Worm (Caenorhabditis elegans) whole organism, L1 larva: ENCODE results near the gene F53B2.5.

Source experiments
- C16A3.4 ChIP-seq: fragments of 150-350 bp; optimal IDR thresholded peaks from 2 replicates; lab custom pipeline; 2014; ENCODE audit warnings: missing biosample characterization, missing genetic modification characterization
- F16B12.6 ChIP-seq: fragments of 150-350 bp; optimal IDR thresholded peaks from 2 replicates; lab custom pipeline; 2014; ENCODE audit warnings: missing biosample characterization, missing genetic modification characterization
- aly-2 ChIP-seq: fragments of 150-350 bp; optimal IDR thresholded peaks from 2 replicates; lab custom pipeline; 2014; ENCODE audit warnings: missing biosample characterization, missing genetic modification characterization
- blmp-1 ChIP-seq: fragments of 150-350 bp; optimal IDR thresholded peaks from 2 replicates; lab custom pipeline; 2014; ENCODE audit warnings: missing biosample characterization, missing genetic modification characterization
- ceh-8 ChIP-seq: fragments of 200-800 bp; sonication (Bioruptor generic); optimal IDR thresholded peaks from 2 replicates; lab custom pipeline; 2018; ENCODE audit warnings: mild to moderate bottlenecking, missing genetic modification characterization, moderate library complexity, missing compliant biosample characterization
- ceh-82 ChIP-seq, 3 experiments: fragments of 150-350 bp in 1 of 3; sonication (generic microtip) in 2 of 3; optimal IDR thresholded peaks; 2 replicates each; lab custom pipeline; 2014 to 2017; ENCODE audit warnings: missing biosample characterization in 3 of 3, missing genetic modification characterization in 3 of 3
- ceh-88 ChIP-seq: fragments of 200-800 bp; sonication (Bioruptor generic); IDR thresholded peaks from 2 replicates; pipeline ENCODE4 v1.3.6; 2022; ENCODE audit warnings: missing genetic modification characterization, missing compliant biosample characterization
- dpl-1 ChIP-seq, 3 experiments: fragments of 150-350 bp in 2 of 3; sonication (generic microtip) in 1 of 3; optimal IDR thresholded peaks; 2 replicates each; lab custom pipeline; 2014 to 2017; ENCODE audit warnings: missing biosample characterization in 3 of 3, missing genetic modification characterization in 3 of 3, missing genetic modification reagents in 3 of 3
- dsc-1 ChIP-seq: sonication (generic microtip); optimal IDR thresholded peaks from 2 replicates; lab custom pipeline; 2016; ENCODE audit warnings: mild to moderate bottlenecking, missing genetic modification characterization, missing compliant biosample characterization
- efl-1 ChIP-seq, 4 experiments: fragments of 150-350 bp; optimal IDR thresholded peaks in 3 of 4; peaks in 1 of 4; 1 replicate in 1 of 4; 2 replicates in 3 of 4; lab custom pipeline; 2014; ENCODE audit warnings: missing biosample characterization in 2 of 4, missing genetic modification characterization in 2 of 4, missing genetic modification reagents in 2 of 4
- efl-3 ChIP-seq: fragments of 200-800 bp; sonication (Bioruptor generic); optimal IDR thresholded peaks from 2 replicates; lab custom pipeline; 2018; ENCODE audit warnings: mild to moderate bottlenecking, missing genetic modification characterization, missing compliant biosample characterization
- egl-13 ChIP-seq: sonication (generic microtip); optimal IDR thresholded peaks from 2 replicates; lab custom pipeline; 2016; ENCODE audit warnings: missing genotype, missing genetic modification reagents, missing genetic modification characterization, missing compliant biosample characterization
- elt-3 ChIP-seq, 6 experiments: fragments of 150-350 bp in 1 of 6; sonication (generic microtip); optimal IDR thresholded peaks; 2 replicates each; lab custom pipeline; 2017 to 2018; ENCODE audit warnings: missing biosample characterization in 6 of 6, missing genetic modification characterization in 6 of 6, inconsistent platforms in 1 of 6
- ets-5 ChIP-seq: fragments of 200-800 bp; sonication (Bioruptor generic); IDR thresholded peaks from 2 replicates; pipeline ENCODE4 v1.3.6; 2022; ENCODE audit warnings: missing genetic modification characterization, missing compliant biosample characterization
- fos-1 ChIP-seq: fragments of 150-350 bp; optimal IDR thresholded peaks from 2 replicates; lab custom pipeline; 2014; ENCODE audit warnings: missing biosample characterization, missing genetic modification characterization
- hlh-17 ChIP-seq: fragments of 200-800 bp; sonication (Bioruptor generic); optimal IDR thresholded peaks from 2 replicates; lab custom pipeline; 2018; ENCODE audit warnings: missing genetic modification characterization, mild to moderate bottlenecking, missing compliant biosample characterization, moderate library complexity, borderline replicate concordance
- hlh-4 ChIP-seq: sonication (generic microtip); optimal IDR thresholded peaks from 2 replicates; lab custom pipeline; 2016; ENCODE audit warnings: mild to moderate bottlenecking, missing genetic modification characterization, missing compliant biosample characterization
- hpl-2 ChIP-seq: fragments of 150-350 bp; optimal IDR thresholded peaks from 2 replicates; lab custom pipeline; 2014; ENCODE audit warnings: missing biosample characterization, missing genetic modification reagents, missing genetic modification characterization
- irx-1 ChIP-seq: sonication (generic microtip); optimal IDR thresholded peaks from 2 replicates; lab custom pipeline; 2016; ENCODE audit warnings: missing genetic modification characterization, missing compliant biosample characterization
- isw-1 ChIP-seq: fragments of 200-800 bp; sonication (Bioruptor generic); IDR thresholded peaks from 2 replicates; pipeline ENCODE4 v1.3.6; 2022; ENCODE audit warnings: missing genetic modification characterization, missing compliant biosample characterization
- lin-13 ChIP-seq: fragments of 150-350 bp; optimal IDR thresholded peaks from 2 replicates; lab custom pipeline; 2014; ENCODE audit warnings: missing biosample characterization, missing genetic modification reagents, missing genetic modification characterization
- lin-39 ChIP-seq: fragments of 150-350 bp; optimal IDR thresholded peaks from 2 replicates; lab custom pipeline; 2014; ENCODE audit warnings: missing biosample characterization, missing genetic modification reagents, missing genetic modification characterization
- mef-2 ChIP-seq: fragments of 150-350 bp; optimal IDR thresholded peaks from 2 replicates; lab custom pipeline; 2014; ENCODE audit warnings: missing biosample characterization, missing genetic modification characterization
- nhr-11 ChIP-seq: fragments of 150-350 bp; optimal IDR thresholded peaks from 2 replicates; lab custom pipeline; 2014; ENCODE audit warnings: missing biosample characterization, missing genetic modification characterization
- nhr-12 ChIP-seq: sonication (generic microtip); optimal IDR thresholded peaks from 2 replicates; lab custom pipeline; 2017; ENCODE audit warnings: missing biosample characterization, missing genetic modification characterization
- nhr-20 ChIP-seq: sonication (generic microtip); optimal IDR thresholded peaks from 2 replicates; lab custom pipeline; 2016; ENCODE audit warnings: mild to moderate bottlenecking, missing genetic modification characterization, missing compliant biosample characterization
- nhr-237 ChIP-seq: fragments of 150-350 bp; optimal IDR thresholded peaks from 2 replicates; lab custom pipeline; 2014; ENCODE audit warnings: missing biosample characterization, missing genetic modification characterization
- nhr-28 ChIP-seq: fragments of 150-350 bp; optimal IDR thresholded peaks from 2 replicates; lab custom pipeline; 2014; ENCODE audit warnings: missing biosample characterization, missing genetic modification characterization
- nhr-47 ChIP-seq: sonication (generic microtip); optimal IDR thresholded peaks from 2 replicates; lab custom pipeline; 2016; ENCODE audit warnings: mild to moderate bottlenecking, missing genetic modification characterization, moderate library complexity, missing compliant biosample characterization
- nhr-71 ChIP-seq: sonication (generic microtip); optimal IDR thresholded peaks from 2 replicates; lab custom pipeline; 2016; ENCODE audit warnings: mild to moderate bottlenecking, missing genetic modification characterization, moderate library complexity, missing compliant biosample characterization
- nhr-77 ChIP-seq: fragments of 150-350 bp; optimal IDR thresholded peaks from 2 replicates; lab custom pipeline; 2014; ENCODE audit warnings: missing biosample characterization, missing genetic modification characterization
- nhr-84 ChIP-seq: sonication (generic microtip); optimal IDR thresholded peaks from 2 replicates; lab custom pipeline; 2017; ENCODE audit warnings: missing biosample characterization, missing genetic modification characterization
- nhr-90 ChIP-seq: sonication (generic microtip); optimal IDR thresholded peaks from 2 replicates; lab custom pipeline; 2016; ENCODE audit warnings: mild to moderate bottlenecking, missing genetic modification characterization, missing compliant biosample characterization; ENCODE audit not compliant: poor library complexity
- pax-3 ChIP-seq: fragments of 200-800 bp; sonication (Bioruptor generic); optimal IDR thresholded peaks from 2 replicates; lab custom pipeline; 2018; ENCODE audit warnings: mild to moderate bottlenecking, missing genetic modification characterization, moderate library complexity, missing compliant biosample characterization
- pqm-1 ChIP-seq: sonication (generic microtip); optimal IDR thresholded peaks from 3 replicates; lab custom pipeline; 2017; ENCODE audit warnings: missing biosample characterization, missing genetic modification characterization
- rnt-1 ChIP-seq: sonication (generic microtip); optimal IDR thresholded peaks from 2 replicates; lab custom pipeline; 2016; ENCODE audit warnings: mild to moderate bottlenecking, missing genetic modification characterization, moderate library complexity, missing compliant biosample characterization
- snu-23 ChIP-seq: sonication (generic microtip); optimal IDR thresholded peaks from 2 replicates; lab custom pipeline; 2016; ENCODE audit warnings: missing genetic modification characterization, missing compliant biosample characterization
- sox-4 ChIP-seq: sonication (generic microtip); optimal IDR thresholded peaks from 2 replicates; lab custom pipeline; 2016; ENCODE audit warnings: missing genetic modification characterization, missing compliant biosample characterization
- sptf-1 ChIP-seq: fragments of 150-350 bp; optimal IDR thresholded peaks from 2 replicates; lab custom pipeline; 2014; ENCODE audit warnings: missing biosample characterization, missing genetic modification characterization
- swsn-7 ChIP-seq: sonication (generic microtip); optimal IDR thresholded peaks from 2 replicates; lab custom pipeline; 2016; ENCODE audit warnings: missing genetic modification characterization, missing compliant biosample characterization
- tbx-2 ChIP-seq: sonication (generic microtip); optimal IDR thresholded peaks from 2 replicates; lab custom pipeline; 2016; ENCODE audit warnings: missing genetic modification characterization, missing compliant biosample characterization
- tlp-1 ChIP-seq: fragments of 150-350 bp; optimal IDR thresholded peaks from 2 replicates; lab custom pipeline; 2014; ENCODE audit warnings: missing biosample characterization, missing genetic modification characterization
- unc-130 ChIP-seq: fragments of 150-350 bp; optimal IDR thresholded peaks from 2 replicates; lab custom pipeline; 2017; ENCODE audit warnings: missing biosample characterization, missing genetic modification characterization, inconsistent platforms
- unc-86 ChIP-seq: sonication (generic microtip); optimal IDR thresholded peaks from 2 replicates; lab custom pipeline; 2016; ENCODE audit warnings: missing genetic modification characterization, missing compliant biosample characterization
- zip-4 ChIP-seq: fragments of 200-800 bp; sonication (Bioruptor generic); optimal IDR thresholded peaks from 2 replicates; lab custom pipeline; 2018; ENCODE audit warnings: mild to moderate bottlenecking, missing genetic modification characterization, moderate library complexity, missing compliant biosample characterization
- ztf-11 ChIP-seq, 2 experiments: sonication (generic microtip); optimal IDR thresholded peaks; 2 replicates each; lab custom pipeline; 2016 to 2017; ENCODE audit warnings: missing genetic modification characterization in 2 of 2, missing biosample characterization in 1 of 2, missing compliant biosample characterization in 1 of 2

Gene F53B2.5

ce11 chrIV:12558925-12559450 lies 28.0 kb upstream of the F53B2.5 start, which contains the start of the genes ZK795.2 and ZK795.3 (continued):
- TF ChIP-seq hlh-17 (GFP tag; lab: Kevin White, UChicago), result no peak
- TF ChIP-seq nhr-237 (tag; lab: Kevin White, UChicago), result peak; percentile 5
- no peak for TF ChIP-seq nhr-84 (tag; lab: Kevin White, UChicago)
- no peak for TF ChIP-seq pax-3 (tag; lab: Kevin White, UChicago)
- TF ChIP-seq isw-1 (GFP tag; lab: Robert Waterston, UW), result peak; percentile 47
- TF ChIP-seq snu-23, result peak; percentile 75
- peak; percentile 98 to 100 for TF ChIP-seq efl-1 (optimal IDR thresholded peaks at IDR 0.05; lab: Kevin White, UChicago)
- peak; percentile 99 to 100 for TF ChIP-seq efl-1 (GFP tag; optimal IDR thresholded peaks at IDR 0.05 in 1 of 2; lab: Kevin White, UChicago)
- TF ChIP-seq irx-1, result peak; percentile 56
- peak; percentile 55 for TF ChIP-seq aly-2
- TF ChIP-seq sox-4 (tag; lab: Kevin White, UChicago), result no peak
- TF ChIP-seq nhr-11, result peak; percentile 5
- no peak for TF ChIP-seq nhr-28 (tag; lab: Kevin White, UChicago)
- TF ChIP-seq lin-13 (GFP tag; lab: Kevin White, UChicago), result peak; percentile 69
- TF ChIP-seq nhr-20 (tag; lab: Kevin White, UChicago), result peak; percentile 65
- peak; percentile 61 for TF ChIP-seq dsc-1
- peak; percentile 15 for TF ChIP-seq unc-130
- TF ChIP-seq nhr-12, result no peak
- no peak for TF ChIP-seq sptf-1 (tag; lab: Kevin White, UChicago)
- no peak for TF ChIP-seq ceh-8 (GFP tag; lab: Kevin White, UChicago)
- TF ChIP-seq blmp-1 (tag; lab: Kevin White, UChicago), result peak; percentile 58
- peak in 2 of 6 experiments; percentile 26 to 43 for TF ChIP-seq elt-3 (tag; optimal IDR thresholded peaks at IDR 0.05; lab: Kevin White, UChicago)
- no peak for TF ChIP-seq ceh-88 (GFP tag; lab: Robert Waterston, UW)
- TF ChIP-seq nhr-90 (tag; lab: Kevin White, UChicago), result peak; percentile 70
- peak; percentile 10 for TF ChIP-seq egl-13 (tag; lab: Kevin White, UChicago)
- peak; percentile 62 for TF ChIP-seq tbx-2 (tag; lab: Kevin White, UChicago)
- TF ChIP-seq mef-2 (tag; lab: Kevin White, UChicago), result no peak
- no peak for TF ChIP-seq tlp-1 (tag; lab: Kevin White, UChicago)
- peak; percentile 18 for TF ChIP-seq nhr-77 (tag; lab: Kevin White, UChicago)
- peak; percentile 78 for TF ChIP-seq nhr-47 (tag; lab: Kevin White, UChicago)
- peak; percentile 58 for TF ChIP-seq C16A3.4 (tag; lab: Kevin White, UChicago)
- TF ChIP-seq F16B12.6, result peak; percentile 97
- no peak for TF ChIP-seq pqm-1 (tag; lab: Kevin White, UChicago)

- TF ChIP-seq dpl-1 (GFP tag; optimal IDR thresholded peaks at IDR 0.05; lab: Kevin White, UChicago) (no peak), hpl-2 (no peak), hlh-4 (tag; lab: Kevin White, UChicago) (no peak), efl-3 (GFP tag; lab: Kevin White, UChicago) (no peak), swsn-7 (no peak), fos-1 (tag; lab: Kevin White, UChicago) (no peak), zip-4 (GFP tag; lab: Kevin White, UChicago) (no peak), ztf-11 (tag; optimal IDR thresholded peaks at IDR 0.05; lab: Kevin White, UChicago) (no peak), F16B12.6 (no peak), lin-39 (tag; lab: Kevin White, UChicago) (no peak), nhr-12 (no peak), rnt-1 (no peak), ets-5 (GFP tag; lab: Robert Waterston, UW) (no peak), nhr-71 (tag; lab: Kevin White, UChicago) (no peak), nhr-84 (tag; lab: Kevin White, UChicago) (no peak), ceh-8 (GFP tag; lab: Kevin White, UChicago) (no peak), unc-86 (tag; lab: Kevin White, UChicago) (no peak), tbx-2 (tag; lab: Kevin White, UChicago) (no peak), ceh-82 (tag; optimal IDR thresholded peaks at IDR 0.05; lab: Kevin White, UChicago) (no peak)
Measured at ce11 chrIV:12551944-12552343, 21.0 kb upstream of the F53B2.5 start.
